Worm (Caenorhabditis elegans) whole organism, young adult: ENCODE measurements around the gene flp-26.

Experiments
- B0019.2 ChIP-seq: fragments of 200-800 bp; sonication (Bioruptor generic); conservative IDR thresholded peaks from 2 replicates; pipeline ENCODE4 v1.3.6; 2022; ENCODE audit warnings: missing genetic modification reagents, missing genetic modification characterization, missing compliant biosample characterization
- B0261.1 ChIP-seq: sonication (generic microtip); optimal IDR thresholded peaks from 2 replicates; lab custom pipeline; 2016; ENCODE audit warnings: mild to moderate bottlenecking, missing genetic modification characterization, moderate library complexity, missing compliant biosample characterization
- B0336.3 ChIP-seq: fragments of 200-800 bp; sonication (Bioruptor generic); IDR thresholded peaks from 2 replicates; pipeline ENCODE4 v1.3.6; 2022; ENCODE audit warnings: missing genetic modification characterization, missing compliant biosample characterization
- F10E7.11 ChIP-seq: sonication (generic microtip); optimal IDR thresholded peaks from 2 replicates; lab custom pipeline; 2017; ENCODE audit warnings: mild to moderate bottlenecking, missing genetic modification characterization, moderate library complexity, missing compliant biosample characterization
- F37B4.10 ChIP-seq: fragments of 200-800 bp; sonication (Bioruptor generic); IDR thresholded peaks from 2 replicates; pipeline ENCODE4 v1.3.6; 2022; ENCODE audit warnings: missing genetic modification characterization, missing compliant biosample characterization
- F52B5.7 ChIP-seq: sonication (generic microtip); optimal IDR thresholded peaks from 2 replicates; lab custom pipeline; 2016; ENCODE audit warnings: mild to moderate bottlenecking, missing genetic modification characterization, missing compliant biosample characterization
- F57A8.1 ChIP-seq: fragments of 200-800 bp; sonication (Bioruptor generic); optimal IDR thresholded peaks from 2 replicates; lab custom pipeline; 2018; ENCODE audit warnings: mild to moderate bottlenecking, missing genetic modification characterization, moderate library complexity, missing compliant biosample characterization
- F57C9.4 ChIP-seq: sonication (generic microtip); optimal IDR thresholded peaks from 2 replicates; lab custom pipeline; 2017; ENCODE audit warnings: mild to moderate bottlenecking, missing genetic modification characterization, missing compliant biosample characterization
- T07F8.4 ChIP-seq: sonication (generic microtip); optimal IDR thresholded peaks from 2 replicates; lab custom pipeline; 2016; ENCODE audit warnings: mild to moderate bottlenecking, missing genetic modification characterization, moderate library complexity, missing compliant biosample characterization
- Y56A3A.18 ChIP-seq: fragments of 200-800 bp; sonication (Bioruptor generic); IDR thresholded peaks from 2 replicates; pipeline ENCODE4 v1.3.6; 2022; ENCODE audit warnings: missing genetic modification reagents, missing genetic modification characterization, missing compliant biosample characterization
- ZK185.1 ChIP-seq: sonication (generic microtip); optimal IDR thresholded peaks from 2 replicates; lab custom pipeline; 2016; ENCODE audit warnings: mild to moderate bottlenecking, missing genetic modification characterization, missing compliant biosample characterization; ENCODE audit not compliant: poor library complexity, severe bottlenecking
- akir-1 ChIP-seq: fragments of 200-800 bp; sonication (Bioruptor generic); optimal IDR thresholded peaks from 2 replicates; lab custom pipeline; 2018; ENCODE audit warnings: mild to moderate bottlenecking, missing genetic modification characterization, moderate library complexity, missing compliant biosample characterization
- athp-1 ChIP-seq: sonication (generic microtip); optimal IDR thresholded peaks from 2 replicates; lab custom pipeline; 2017; ENCODE audit warnings: mild to moderate bottlenecking, missing genetic modification characterization, missing compliant biosample characterization
- attf-6 ChIP-seq: fragments of 200-800 bp; sonication (Bioruptor generic); IDR thresholded peaks from 2 replicates; pipeline ENCODE4 v1.3.6; 2022; ENCODE audit warnings: missing genetic modification reagents, missing genetic modification characterization, missing compliant biosample characterization
- bed-2 ChIP-seq: fragments of 200-800 bp; sonication (Bioruptor generic); IDR thresholded peaks from 2 replicates; pipeline ENCODE4 v1.3.6; 2022; ENCODE audit warnings: missing genetic modification reagents, missing genetic modification characterization, missing compliant biosample characterization
- ccch-3 ChIP-seq: fragments of 200-800 bp; sonication (Bioruptor generic); optimal IDR thresholded peaks from 2 replicates; lab custom pipeline; 2018; ENCODE audit warnings: mild to moderate bottlenecking, missing genetic modification characterization, missing compliant biosample characterization
- cebp-1 ChIP-seq, 2 experiments: fragments of 200-800 bp in 1 of 2; sonication (Bioruptor generic) in 1 of 2; sonication (generic microtip) in 1 of 2; IDR thresholded peaks in 1 of 2; optimal IDR thresholded peaks in 1 of 2; 2 replicates each; pipeline versions ENCODE4 v1.3.6 to Lab custom; 2017 to 2022; ENCODE audit warnings: missing compliant biosample characterization in 2 of 2, missing genetic modification characterization in 2 of 2, mild to moderate bottlenecking in 1 of 2, missing genetic modification reagents in 1 of 2, moderate library complexity in 1 of 2
- ceh-58 ChIP-seq: fragments of 200-800 bp; sonication (Bioruptor generic); IDR thresholded peaks from 2 replicates; pipeline ENCODE4 v1.3.6; 2022; ENCODE audit warnings: missing genetic modification characterization, missing compliant biosample characterization
- chd-7 ChIP-seq: sonication (generic microtip); optimal IDR thresholded peaks from 2 replicates; lab custom pipeline; 2016; ENCODE audit warnings: mild to moderate bottlenecking, missing genetic modification characterization, moderate library complexity, missing compliant biosample characterization
- die-1 ChIP-seq: sonication (generic microtip); optimal IDR thresholded peaks from 2 replicates; lab custom pipeline; 2016; ENCODE audit warnings: missing genotype, mild to moderate bottlenecking, missing genetic modification characterization, missing compliant biosample characterization
- efl-1 ChIP-seq: fragments of 150-350 bp; optimal IDR thresholded peaks from 2 replicates; lab custom pipeline; 2014; ENCODE audit warnings: missing biosample characterization, missing genetic modification reagents, missing genetic modification characterization
- egl-18 ChIP-seq: fragments of 200-800 bp; sonication (Bioruptor generic); IDR thresholded peaks from 2 replicates; pipeline ENCODE4 v1.3.6; 2022; ENCODE audit warnings: missing genetic modification reagents, missing genetic modification characterization, missing compliant biosample characterization
- hlh-12 ChIP-seq: sonication (generic microtip); optimal IDR thresholded peaks from 2 replicates; lab custom pipeline; 2016; ENCODE audit warnings: missing genetic modification characterization, missing compliant biosample characterization
- lag-1 ChIP-seq: fragments of 200-800 bp; sonication (Bioruptor generic); IDR thresholded peaks from 2 replicates; pipeline ENCODE4 v1.3.6; 2022; ENCODE audit warnings: missing genetic modification reagents, missing genetic modification characterization, missing compliant biosample characterization
- lsl-1 ChIP-seq: fragments of 200-800 bp; sonication (Bioruptor generic); optimal IDR thresholded peaks from 2 replicates; lab custom pipeline; 2018; ENCODE audit warnings: mild to moderate bottlenecking, missing genetic modification characterization, moderate library complexity, missing compliant biosample characterization
- mel-28 ChIP-seq: sonication (generic microtip); optimal IDR thresholded peaks from 2 replicates; lab custom pipeline; 2016; ENCODE audit warnings: borderline replicate concordance, mild to moderate bottlenecking, missing genetic modification characterization, missing compliant biosample characterization
- mes-4 ChIP-seq: sonication (generic microtip); optimal IDR thresholded peaks from 2 replicates; lab custom pipeline; 2016; ENCODE audit warnings: missing genotype, missing genetic modification characterization, missing compliant biosample characterization
- nfya-1 ChIP-seq: sonication (generic microtip); optimal IDR thresholded peaks from 2 replicates; lab custom pipeline; 2017; ENCODE audit warnings: antibody characterized with exemption, missing compliant biosample characterization, missing genetic modification characterization, borderline replicate concordance; ENCODE audit not compliant: insufficient read depth
- nfya-2 ChIP-seq: fragments of 200-800 bp; sonication (Bioruptor generic); IDR thresholded peaks from 2 replicates; pipeline ENCODE4 v1.3.6; 2022; ENCODE audit warnings: missing genetic modification reagents, missing genetic modification characterization, missing compliant biosample characterization
- nhr-179 ChIP-seq: sonication (generic microtip); optimal IDR thresholded peaks from 2 replicates; lab custom pipeline; 2016; ENCODE audit warnings: mild to moderate bottlenecking, missing genetic modification characterization, missing compliant biosample characterization
- nhr-80 ChIP-seq: sonication (generic microtip); optimal IDR thresholded peaks from 2 replicates; lab custom pipeline; 2016; ENCODE audit warnings: missing genetic modification characterization, missing compliant biosample characterization
- pha-4 ChIP-seq: fragments of 150-350 bp; sonication (generic microtip); optimal IDR thresholded peaks from 2 replicates; lab custom pipeline; 2014; ENCODE audit warnings: missing biosample characterization, missing genetic modification reagents, missing genetic modification characterization
- rpc-1 ChIP-seq, 2 experiments: fragments of 150-350 bp in 1 of 2; sonication (generic microtip) in 1 of 2; optimal IDR thresholded peaks; 2 replicates each; lab custom pipeline; 2014 to 2018; ENCODE audit warnings: missing biosample characterization in 1 of 2, missing genetic modification characterization in 1 of 2, missing genetic modification reagents in 1 of 2, missing genotype in 1 of 2
- snpc-4 ChIP-seq, 5 experiments: fragments of 150-350 bp in 1 of 5; sonication (generic microtip) in 4 of 5; optimal IDR thresholded peaks; 2 replicates each; lab custom pipeline; 2014 to 2018; ENCODE audit warnings: missing genetic modification characterization in 5 of 5, missing biosample characterization in 3 of 5, antibody characterized with exemption in 2 of 5, mild to moderate bottlenecking in 2 of 5, missing compliant biosample characterization in 2 of 5, missing genotype in 2 of 5, moderate library complexity in 2 of 5, missing genetic modification reagents in 1 of 5
- sptf-2 ChIP-seq: fragments of 200-800 bp; sonication (Bioruptor generic); optimal IDR thresholded peaks from 2 replicates; lab custom pipeline; 2018; ENCODE audit warnings: mild to moderate bottlenecking, missing genetic modification characterization, missing compliant biosample characterization
- tbx-9 ChIP-seq: sonication (generic microtip); optimal IDR thresholded peaks from 2 replicates; lab custom pipeline; 2016; ENCODE audit warnings: borderline replicate concordance, missing genetic modification characterization, inconsistent platforms, missing compliant biosample characterization
- zim-3 ChIP-seq: sonication (generic microtip); optimal IDR thresholded peaks from 2 replicates; lab custom pipeline; 2017; ENCODE audit warnings: mild to moderate bottlenecking, missing genetic modification characterization, moderate library complexity, missing compliant biosample characterization
- ztf-25 ChIP-seq: fragments of 200-800 bp; sonication (Bioruptor generic); IDR thresholded peaks from 2 replicates; pipeline ENCODE4 v1.3.6; 2022; ENCODE audit warnings: missing genetic modification reagents, missing genetic modification characterization, missing compliant biosample characterization

The flp-26 gene

ce11 chrX:7005919-7006318, 23.0 kb upstream of the flp-26 start:
- TF ChIP-seq snpc-4 (GFP tag; optimal IDR thresholded peaks at IDR 0.05; lab: Kevin White, UChicago) (peak; percentile 14), snpc-4 (tag; optimal IDR thresholded peaks at IDR 0.05; lab: Kevin White, UChicago) (peak in 2 of 4 experiments; percentile 71 to 81), mes-4 (tag; lab: Kevin White, UChicago) (no peak)

ce11 chrX:7019733-7020132, 9.2 kb upstream of the flp-26 start, which contains the start of gene cah-5:
Gene cah-5 (plus strand): TSS chrX:7020033.
- TF ChIP-seq tbx-9 (no peak), F10E7.11 (tag; lab: Kevin White, UChicago) (no peak), lag-1 (GFP tag; lab: Robert Waterston, UW) (no peak), snpc-4 (GFP tag; optimal IDR thresholded peaks at IDR 0.05; lab: Kevin White, UChicago) (no peak), snpc-4 (tag; optimal IDR thresholded peaks at IDR 0.05; lab: Kevin White, UChicago) (no peak), F57C9.4 (no peak), B0019.2 (GFP tag; lab: Robert Waterston, UW) (no peak), nhr-179 (tag; lab: Kevin White, UChicago) (no peak), hlh-12 (tag; lab: Kevin White, UChicago) (no peak), zim-3 (tag; lab: Kevin White, UChicago) (no peak), pha-4 (tag; lab: Kevin White, UChicago) (no peak), T07F8.4 (no peak), cebp-1 (GFP tag; IDR thresholded peaks at IDR 0.05; lab: Robert Waterston, UW) (no peak), cebp-1 (tag; optimal IDR thresholded peaks at IDR 0.05; lab: Kevin White, UChicago) (no peak), akir-1 (GFP tag; lab: Kevin White, UChicago) (no peak), chd-7 (tag; lab: Kevin White, UChicago) (no peak), rpc-1 (optimal IDR thresholded peaks at IDR 0.05; lab: Kevin White, UChicago) (no peak), rpc-1 (tag; optimal IDR thresholded peaks at IDR 0.05; lab: Kevin White, UChicago) (no peak), sptf-2 (no peak)

- no peak for TF ChIP-seq ZK185.1 (tag; lab: Kevin White, UChicago)
- no peak for TF ChIP-seq attf-6
- no peak for TF ChIP-seq nfya-2
- TF ChIP-seq, all 124 proteins: peak for 0
These were observed 4.9 kb downstream of the flp-26 start for ce11 chrX:7033716-7034270.

- TF ChIP-seq Y56A3A.18 (no peak), nfya-1 (no peak), nhr-80 (tag; lab: Kevin White, UChicago) (no peak)
These were observed 7.0 kb downstream of the flp-26 start, which contains the start of gene cest-19 for ce11 chrX:7035937-7036336. Gene cest-19 (minus strand): TSS chrX:7036037.

- no peak for TF ChIP-seq sptf-2
- TF ChIP-seq F37B4.10: 0 out of 2 replicates have a peak, but pooled peaks have one; percentile 70
These were observed 9.1 kb downstream of the flp-26 start for ce11 chrX:7037998-7038397.

ce11 chrX:7040760-7041159, 11.8 kb downstream of the flp-26 start:
- TF ChIP-seq athp-1 (tag; lab: Kevin White, UChicago) (no peak), F52B5.7 (tag; lab: Kevin White, UChicago) (no peak), die-1 (tag; lab: Kevin White, UChicago) (no peak), zim-3 (tag; lab: Kevin White, UChicago) (no peak), Y56A3A.18 (no peak), F57A8.1 (GFP tag; lab: Kevin White, UChicago) (no peak), B0261.1 (no peak), bed-2 (GFP tag; lab: Robert Waterston, UW) (no peak), ZK185.1 (tag; lab: Kevin White, UChicago) (no peak), lsl-1 (GFP tag; lab: Kevin White, UChicago) (no peak), ceh-58 (GFP tag; lab: Robert Waterston, UW) (no peak), F10E7.11 (tag; lab: Kevin White, UChicago) (no peak), ztf-25 (GFP tag; lab: Robert Waterston, UW) (no peak), efl-1 (GFP tag; lab: Kevin White, UChicago) (no peak), mel-28 (tag; lab: Kevin White, UChicago) (no peak), hlh-12 (tag; lab: Kevin White, UChicago) (no peak), egl-18 (no peak), ccch-3 (GFP tag; lab: Kevin White, UChicago) (no peak), B0336.3 (GFP tag; lab: Robert Waterston, UW) (no peak)
